Worm (Caenorhabditis elegans) whole organism, young adult: Measurements from ENCODE around the gene T16G1.4.

ENCODE experiments used
- C17E4.6 ChIP-seq: fragments of 200-800 bp; sonication (Bioruptor generic); IDR thresholded peaks from 2 replicates; pipeline ENCODE4 v1.3.6; 2022; ENCODE audit warnings: missing genetic modification reagents, missing genetic modification characterization, missing compliant biosample characterization
- F33H1.4 ChIP-seq: fragments of 200-800 bp; sonication (Bioruptor generic); IDR thresholded peaks from 2 replicates; pipeline ENCODE4 v1.3.6; 2022; ENCODE audit warnings: missing genetic modification reagents, missing genetic modification characterization, missing compliant biosample characterization
- Y53F4B.3 ChIP-seq: fragments of 200-800 bp; sonication (Bioruptor generic); IDR thresholded peaks from 2 replicates; pipeline ENCODE4 v1.3.6; 2022; ENCODE audit warnings: missing genetic modification reagents, missing genetic modification characterization, missing compliant biosample characterization
- athp-1 ChIP-seq: sonication (generic microtip); optimal IDR thresholded peaks from 2 replicates; lab custom pipeline; 2017; ENCODE audit warnings: mild to moderate bottlenecking, missing genetic modification characterization, missing compliant biosample characterization
- attf-5 ChIP-seq: fragments of 200-800 bp; sonication (Bioruptor generic); optimal IDR thresholded peaks from 2 replicates; lab custom pipeline; 2018; ENCODE audit warnings: mild to moderate bottlenecking, missing genetic modification characterization, missing compliant biosample characterization
- dpl-1 ChIP-seq: fragments of 150-350 bp; optimal IDR thresholded peaks from 2 replicates; lab custom pipeline; 2014; ENCODE audit warnings: missing biosample characterization, missing genetic modification reagents, missing genetic modification characterization
- madf-10 ChIP-seq: sonication (generic microtip); optimal IDR thresholded peaks from 2 replicates; lab custom pipeline; 2016; ENCODE audit warnings: mild to moderate bottlenecking, missing genetic modification characterization, missing compliant biosample characterization
- mcd-1 ChIP-seq: fragments of 200-800 bp; sonication (Bioruptor generic); IDR thresholded peaks from 2 replicates; pipeline ENCODE4 v1.3.6; 2022; ENCODE audit warnings: missing genetic modification reagents, missing genetic modification characterization, missing compliant biosample characterization
- nhr-120 ChIP-seq: fragments of 200-800 bp; sonication (Bioruptor generic); IDR thresholded peaks from 2 replicates; pipeline ENCODE4 v1.3.6; 2022; ENCODE audit warnings: missing genetic modification characterization, missing compliant biosample characterization
- nhr-80 ChIP-seq: sonication (generic microtip); optimal IDR thresholded peaks from 2 replicates; lab custom pipeline; 2016; ENCODE audit warnings: missing genetic modification characterization, missing compliant biosample characterization
- snpc-1.1 ChIP-seq: sonication (generic microtip); optimal IDR thresholded peaks from 2 replicates; lab custom pipeline; 2017; ENCODE audit warnings: missing genetic modification characterization, mild to moderate bottlenecking, missing compliant biosample characterization, antibody characterized with exemption, moderate library complexity, missing genotype, missing genetic modification reagents; ENCODE audit not compliant: insufficient read depth
- tbp1 ChIP-seq: fragments of 200-800 bp; sonication (Bioruptor generic); optimal IDR thresholded peaks from 2 replicates; lab custom pipeline; 2018; ENCODE audit warnings: mild to moderate bottlenecking, missing genetic modification characterization, missing compliant biosample characterization
- unc-130 ChIP-seq: sonication (generic microtip); optimal IDR thresholded peaks from 2 replicates; lab custom pipeline; 2016; ENCODE audit warnings: missing genetic modification reagents, missing genetic modification characterization, missing compliant biosample characterization

ce11 chrV:12937098-12937497, 4.5 kb downstream of the T16G1.4 start, which contains the start of gene T16G1.6:
- no peak for TF ChIP-seq dpl-1 (GFP tag; lab: Kevin White, UChicago)
- no peak for TF ChIP-seq attf-5
- TF ChIP-seq nhr-120 (GFP tag; lab: Robert Waterston, UW), result no peak
- no peak for TF ChIP-seq unc-130 (GFP tag; lab: Kevin White, UChicago)
- no peak for TF ChIP-seq C17E4.6 (GFP tag; lab: Robert Waterston, UW)
- TF ChIP-seq F33H1.4 (GFP tag; lab: Robert Waterston, UW), result no peak
- TF ChIP-seq athp-1, result no peak
- no peak for TF ChIP-seq madf-10 (tag; lab: Kevin White, UChicago)
- no peak for TF ChIP-seq tbp1 (GFP tag; lab: Kevin White, UChicago)
- peak; percentile 90 for TF ChIP-seq nhr-80
- TF ChIP-seq mcd-1, result no peak
- TF ChIP-seq Y53F4B.3 (GFP tag; lab: Robert Waterston, UW), result no peak
- TF ChIP-seq snpc-1.1, result no peak
